Fruit fly (Drosophila melanogaster): ENCODE measurements around the gene Crys.

dm6 chr2L:11904181-11904580 is 39.7 kb upstream of the Crys start:
- no peak for TF ChIP-seq lola (GFP tag; optimal IDR thresholded peaks at IDR 0.05)
- TF ChIP-seq Dif (GFP tag; optimal IDR thresholded peaks at IDR 0.05; ENCODE audit: partially characterized antibody): no peak
- TF ChIP-seq Myc (optimal IDR thresholded peaks at IDR 0.05): no peak
- no peak for TF ChIP-seq N (GFP tag; optimal IDR thresholded peaks at IDR 0.05)
- no peak for TF ChIP-seq Dfd (GFP tag; optimal IDR thresholded peaks at IDR 0.05)
- TF ChIP-seq Mio (GFP tag; optimal IDR thresholded peaks at IDR 0.05): no peak
- no peak for TF ChIP-seq CrebA (GFP tag; optimal IDR thresholded peaks at IDR 0.05; ENCODE audit: borderline replicate concordance)
- TF ChIP-seq HLH106 (tag; optimal IDR thresholded peaks at IDR 0.05): no peak
- no peak for TF ChIP-seq usp (GFP tag; optimal IDR thresholded peaks at IDR 0.05)
- no peak for TF ChIP-seq brk (GFP tag; optimal IDR thresholded peaks at IDR 0.05)
- TF ChIP-seq OdsH (GFP tag; optimal IDR thresholded peaks at IDR 0.05): no peak
- TF ChIP-seq jim (GFP tag; optimal IDR thresholded peaks at IDR 0.05): no peak
